Worm (Caenorhabditis elegans): Measurements from ENCODE around the gene Y48A6B.8.

Gene Y48A6B.8

DNA sequence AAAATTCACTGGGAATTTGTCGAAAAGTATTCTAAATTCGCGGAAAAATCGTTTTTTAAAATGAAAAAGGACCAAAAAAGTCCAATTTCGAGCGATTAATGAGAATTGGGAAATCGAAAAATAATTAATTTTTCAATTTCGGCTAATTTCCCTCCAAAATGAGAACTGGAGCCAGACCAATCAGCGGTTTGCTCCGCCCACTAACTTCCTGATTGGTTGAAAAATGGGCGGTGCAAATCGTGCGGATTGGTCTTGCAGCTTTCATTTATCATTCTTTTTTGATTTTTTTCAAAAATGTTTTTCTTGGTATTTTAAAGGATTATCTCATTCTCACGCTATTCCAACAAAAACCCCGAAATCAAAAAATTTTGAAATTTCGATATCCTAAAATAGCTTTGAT is 24.8 kb upstream of the Y48A6B.8 start:
- TF ChIP-seq nhr-11 (tag; optimal IDR thresholded peaks at IDR 0.05) (no peak), nfya-1 (tag; optimal IDR thresholded peaks at IDR 0.05; ENCODE audit: insufficient read depth) (peak; percentile 96), skn-1 (tag; optimal IDR thresholded peaks at IDR 0.05) (no peak)

DNA sequence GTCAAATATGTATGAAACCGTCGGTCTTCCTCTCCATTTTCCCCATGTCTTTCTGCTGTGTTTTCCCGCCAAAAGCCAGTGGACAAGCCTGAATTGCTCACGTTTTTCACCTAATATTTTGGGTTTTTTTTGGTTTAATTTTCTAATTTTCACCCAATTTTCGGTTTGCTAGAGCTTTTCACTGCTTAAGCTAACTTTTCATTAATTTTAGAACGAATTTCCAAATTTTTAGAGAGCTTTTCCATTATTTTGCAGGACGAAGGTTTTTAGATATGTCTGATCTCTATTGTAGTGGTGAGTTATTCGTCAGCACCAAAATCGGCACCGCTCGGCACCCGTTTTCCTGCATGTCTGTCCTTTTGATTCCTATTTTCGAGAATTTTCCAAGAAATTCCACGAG is 24.4 kb upstream of the Y48A6B.8 start:
- TF ChIP-seq R02D3.7 (tag; optimal IDR thresholded peaks at IDR 0.05) (no peak), pqm-1 (tag; optimal IDR thresholded peaks at IDR 0.05) (no peak), lin-15B (tag; optimal IDR thresholded peaks at IDR 0.05) (no peak), ama-1 (optimal IDR thresholded peaks at IDR 0.05) (no peak), ceh-9 (tag; optimal IDR thresholded peaks at IDR 0.05) (no peak), egl-5 (tag; optimal IDR thresholded peaks at IDR 0.05) (no peak), sea-2 (GFP tag; optimal IDR thresholded peaks at IDR 0.05) (no peak), ztf-4 (tag; optimal IDR thresholded peaks at IDR 0.05) (no peak), egl-27 (tag; optimal IDR thresholded peaks at IDR 0.05) (no peak), pha-4 (tag; optimal IDR thresholded peaks at IDR 0.05) (no peak), elt-1 (tag; optimal IDR thresholded peaks at IDR 0.05) (no peak), nhr-28 (tag; optimal IDR thresholded peaks at IDR 0.05) (no peak)

DNA sequence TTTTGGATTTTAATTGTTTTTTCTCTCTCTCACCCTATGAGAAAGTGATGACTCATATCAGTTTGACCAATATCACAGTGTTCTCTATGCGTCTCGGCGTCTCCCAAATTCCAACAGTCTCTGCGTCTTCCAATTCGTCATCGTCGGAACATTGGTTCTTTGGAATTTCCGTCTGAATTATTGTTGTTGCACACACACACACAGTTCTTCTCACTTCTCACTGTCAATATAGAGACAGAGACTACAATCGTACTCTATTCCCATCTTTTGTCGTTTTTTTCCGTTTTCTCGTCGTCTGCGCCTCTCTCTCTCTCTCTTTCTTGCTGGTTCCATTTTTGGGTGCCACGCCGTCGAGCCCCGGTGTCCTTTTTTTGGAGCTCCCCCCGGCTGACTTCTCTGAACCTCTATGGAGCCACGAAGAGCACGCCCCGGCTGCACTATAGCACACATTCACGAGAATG is 21.5 kb upstream of the Y48A6B.8 start:
- TF ChIP-seq sea-2 (GFP tag; optimal IDR thresholded peaks at IDR 0.05) (no peak), ztf-11 (tag; optimal IDR thresholded peaks at IDR 0.05) (no peak), ztf-4 (tag; optimal IDR thresholded peaks at IDR 0.05) (no peak), R02D3.7 (tag; optimal IDR thresholded peaks at IDR 0.05) (no peak), elt-1 (tag; optimal IDR thresholded peaks at IDR 0.05) (no peak), ceh-82 (tag; optimal IDR thresholded peaks at IDR 0.05) (no peak), mml-1 (tag; optimal IDR thresholded peaks at IDR 0.05) (no peak), zag-1 (tag; optimal IDR thresholded peaks at IDR 0.05) (no peak), tbx-2 (tag; optimal IDR thresholded peaks at IDR 0.05) (no peak), daf-12 (tag; optimal IDR thresholded peaks at IDR 0.05) (no peak), ceh-16 (tag; optimal IDR thresholded peaks at IDR 0.05) (no peak), ama-1 (optimal IDR thresholded peaks at IDR 0.05) (no peak), egl-5 (tag; optimal IDR thresholded peaks at IDR 0.05) (peak; percentile 9), nhr-25 (tag; optimal IDR thresholded peaks at IDR 0.05) (no peak), pqm-1 (tag; optimal IDR thresholded peaks at IDR 0.05) (peak; percentile 45), lsy-12 (tag; optimal IDR thresholded peaks at IDR 0.05) (no peak), nhr-67 (tag; optimal IDR thresholded peaks at IDR 0.05) (no peak), pha-4 (tag; optimal IDR thresholded peaks at IDR 0.05) (peak; percentile 82), nfya-1 (tag; optimal IDR thresholded peaks at IDR 0.05; ENCODE audit: insufficient read depth) (peak; percentile 29), nhr-11 (tag; optimal IDR thresholded peaks at IDR 0.05) (no peak), nhr-77 (tag; optimal IDR thresholded peaks at IDR 0.05) (no peak), fos-1 (tag; optimal IDR thresholded peaks at IDR 0.05) (no peak), fkh-10 (GFP tag; optimal IDR thresholded peaks at IDR 0.05) (no peak), fkh-2 (tag; optimal IDR thresholded peaks at IDR 0.05) (no peak), ceh-28 (tag; optimal IDR thresholded peaks at IDR 0.05) (no peak), unc-39 (tag; optimal IDR thresholded peaks at IDR 0.05) (no peak), nhr-28 (tag; optimal IDR thresholded peaks at IDR 0.05) (no peak), eor-1 (tag; optimal IDR thresholded peaks at IDR 0.05) (no peak), nhr-12 (tag; optimal IDR thresholded peaks at IDR 0.05) (no peak), unc-62 (GFP tag; optimal IDR thresholded peaks at IDR 0.05) (no peak), nhr-23 (tag; optimal IDR thresholded peaks at IDR 0.05) (peak; percentile 16), skn-1 (tag; optimal IDR thresholded peaks at IDR 0.05) (no peak), mdl-1 (tag; optimal IDR thresholded peaks at IDR 0.05) (no peak), ZK546.5 (tag; optimal IDR thresholded peaks at IDR 0.05) (no peak), nhr-43 (tag; optimal IDR thresholded peaks at IDR 0.05; ENCODE audit: poor library complexity, severe bottlenecking) (no peak), snpc-4 (tag; optimal IDR thresholded peaks at IDR 0.05) (peak; percentile 10), nhr-237 (tag; optimal IDR thresholded peaks at IDR 0.05) (no peak), lin-15B (tag; optimal IDR thresholded peaks at IDR 0.05) (no peak), jun-1 (tag; optimal IDR thresholded peaks at IDR 0.05) (peak; percentile 80), nhr-76 (tag; optimal IDR thresholded peaks at IDR 0.05) (no peak), ceh-9 (tag; optimal IDR thresholded peaks at IDR 0.05) (no peak), elt-3 (tag; optimal IDR thresholded peaks at IDR 0.05) (no peak), elt-2 (tag; optimal IDR thresholded peaks at IDR 0.05) (peak; percentile 48), egl-27 (tag; optimal IDR thresholded peaks at IDR 0.05) (no peak), hmg-11 (tag; optimal IDR thresholded peaks at IDR 0.05) (peak; percentile 55), aly-2 (tag; optimal IDR thresholded peaks at IDR 0.05) (no peak), lin-39 (tag; optimal IDR thresholded peaks at IDR 0.05) (no peak)
